Worm (Caenorhabditis elegans) whole organism, L4/young adult: ENCODE results near the gene lis-1.

Experiments
- W03F9.2 ChIP-seq: fragments of 150-350 bp; optimal IDR thresholded peaks from 2 replicates; lab custom pipeline; 2014; ENCODE audit warnings: missing biosample characterization, missing genetic modification characterization
- dao-5 ChIP-seq: sonication (generic microtip); optimal IDR thresholded peaks from 2 replicates; lab custom pipeline; 2016; ENCODE audit warnings: missing genotype, missing genetic modification characterization, moderate library complexity, missing compliant biosample characterization
- him-1 ChIP-seq: sonication (generic microtip); optimal IDR thresholded peaks from 2 replicates; lab custom pipeline; 2016; ENCODE audit warnings: missing genotype, missing genetic modification reagents, missing genetic modification characterization, missing compliant biosample characterization

Gene lis-1

DNA sequence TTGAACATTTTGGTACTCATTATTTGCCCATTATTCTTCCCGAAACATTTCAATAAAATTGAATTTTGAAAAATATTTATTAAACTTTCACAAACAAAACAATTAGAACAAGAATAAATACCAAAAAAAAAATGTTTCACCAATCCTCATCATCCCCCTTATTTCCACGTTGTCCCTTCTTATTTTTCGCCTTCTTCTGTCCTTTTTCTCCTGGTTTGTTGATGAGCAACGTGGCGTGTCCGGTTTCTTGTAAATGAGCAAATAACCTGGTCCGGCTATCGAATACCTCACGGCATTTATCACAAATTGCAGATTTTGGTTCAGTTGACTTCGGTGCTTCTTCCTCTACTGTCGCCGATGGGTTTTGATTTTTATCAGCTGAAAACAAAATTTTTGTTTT lies 14.3 kb upstream of the lis-1 start:
- TF ChIP-seq W03F9.2 (tag; lab: Kevin White, UChicago), result no peak
- no peak for TF ChIP-seq dao-5 (tag; lab: Kevin White, UChicago)
- TF ChIP-seq him-1 (tag; lab: Kevin White, UChicago), result no peak

DNA sequence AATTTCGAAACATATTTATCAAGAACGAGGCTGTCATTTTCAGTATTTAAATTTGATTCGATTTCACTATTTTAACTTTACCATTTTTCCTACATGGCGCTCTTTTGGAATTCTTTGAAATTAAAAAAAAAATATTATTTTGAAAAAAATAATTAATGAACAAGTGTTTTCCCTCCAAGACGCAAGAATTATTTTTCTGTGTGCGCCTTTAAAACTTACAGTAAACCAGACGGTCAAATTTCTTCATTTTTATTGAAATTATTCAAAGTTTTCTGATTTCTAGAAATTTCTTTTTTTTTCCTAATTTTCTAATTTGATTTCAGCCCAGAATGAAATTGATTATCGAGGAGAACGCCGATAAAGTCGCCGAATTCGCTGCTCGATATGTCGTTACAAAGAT lies 12.6 kb upstream of the lis-1 start, which contains the start of gene T03F6.3:
TSS of gene T03F6.3 (plus strand) at position 318 of the 400 bp plus-strand sequence.
- no peak for TF ChIP-seq W03F9.2 (tag; lab: Kevin White, UChicago)
- TF ChIP-seq him-1 (tag; lab: Kevin White, UChicago), result no peak
- TF ChIP-seq dao-5 (tag; lab: Kevin White, UChicago), result no peak

DNA sequence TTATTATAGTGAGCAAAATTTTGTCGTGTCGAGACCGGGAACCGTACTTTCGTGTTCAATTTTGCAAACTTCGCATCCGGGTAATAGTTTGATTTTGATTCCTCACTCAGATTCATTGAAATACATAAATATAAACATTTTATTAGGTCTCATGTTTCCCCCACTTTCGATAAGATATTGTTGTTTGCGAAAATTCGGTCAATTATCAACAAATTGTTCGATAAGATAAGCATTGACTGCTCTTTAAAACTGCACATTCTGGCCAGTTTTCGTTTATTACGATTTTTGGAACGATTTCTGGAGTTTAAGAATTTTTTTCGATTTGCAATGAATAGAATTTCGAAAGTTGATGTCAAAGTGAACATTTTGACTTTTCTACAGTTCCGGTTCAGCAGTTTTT lies 12.1 kb upstream of the lis-1 start:
- TF ChIP-seq W03F9.2 (tag; lab: Kevin White, UChicago) (no peak), dao-5 (tag; lab: Kevin White, UChicago) (no peak), him-1 (tag; lab: Kevin White, UChicago) (no peak)

DNA sequence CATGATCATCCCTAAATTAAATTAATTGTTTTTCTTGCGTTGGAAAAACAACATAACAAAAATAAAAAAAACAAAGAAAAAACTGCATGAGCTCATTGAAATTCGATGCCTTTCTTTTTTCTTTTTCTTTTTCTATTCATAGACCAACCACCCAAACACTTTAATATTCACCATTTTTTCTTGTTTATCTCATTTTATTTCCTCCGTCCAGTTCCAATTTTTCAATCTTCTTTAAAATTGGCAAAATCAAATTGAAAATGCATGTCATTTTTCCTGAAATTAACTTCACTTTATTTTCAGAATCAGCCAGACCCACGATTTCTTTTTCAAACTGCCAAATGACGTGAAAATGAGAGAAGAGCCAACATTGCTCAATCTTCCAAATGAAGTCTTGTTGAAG lies 9.3 kb upstream of the lis-1 start, which contains the start of gene T03F6.4:
TSS of gene T03F6.4 (plus strand) at position 301 of the 400 bp plus-strand sequence.
- TF ChIP-seq him-1 (tag; lab: Kevin White, UChicago) (no peak), W03F9.2 (tag; lab: Kevin White, UChicago) (no peak), dao-5 (tag; lab: Kevin White, UChicago) (no peak)

DNA sequence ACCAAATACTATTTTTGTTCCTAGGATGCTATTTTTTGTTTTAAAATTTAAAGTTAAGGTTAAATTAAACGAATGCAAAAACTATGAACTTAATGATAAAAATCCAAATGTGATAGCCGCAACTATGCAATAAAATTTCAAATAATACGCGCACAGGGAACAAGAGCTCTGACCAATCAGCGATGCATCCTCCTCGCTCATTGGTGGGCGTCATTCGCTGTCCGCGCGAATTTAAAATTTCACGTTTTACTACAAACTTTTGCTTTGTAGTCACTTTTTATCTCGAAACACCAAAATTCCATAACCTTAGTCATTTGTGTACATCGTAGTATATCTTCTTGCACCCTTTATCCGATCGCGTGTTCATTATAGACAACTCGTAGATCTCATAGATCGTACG lies 6.6 kb upstream of the lis-1 start:
- TF ChIP-seq him-1 (tag; lab: Kevin White, UChicago) (no peak), W03F9.2 (tag; lab: Kevin White, UChicago) (no peak), dao-5 (tag; lab: Kevin White, UChicago) (no peak)

DNA sequence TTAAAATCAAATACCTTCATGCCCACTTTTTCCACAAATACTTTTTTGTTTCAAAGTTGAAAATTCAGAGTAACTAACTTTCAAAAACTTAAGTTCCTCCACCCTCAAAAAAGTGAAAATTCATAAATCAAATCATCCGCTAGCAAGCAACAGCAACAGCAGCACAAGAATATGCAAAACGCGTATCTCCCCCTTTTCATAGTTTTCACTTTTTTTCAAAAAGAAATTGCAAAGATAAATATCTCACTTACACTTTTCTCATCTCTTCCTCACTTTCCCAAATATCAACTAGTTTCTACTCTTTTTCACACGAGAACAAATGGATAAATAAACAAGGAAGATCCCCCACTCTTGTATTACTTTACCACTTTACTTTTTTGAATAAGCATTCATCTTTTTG lies 5.2 kb upstream of the lis-1 start:
- TF ChIP-seq W03F9.2 (tag; lab: Kevin White, UChicago), result no peak
- no peak for TF ChIP-seq him-1 (tag; lab: Kevin White, UChicago)
- TF ChIP-seq dao-5 (tag; lab: Kevin White, UChicago), result no peak

DNA sequence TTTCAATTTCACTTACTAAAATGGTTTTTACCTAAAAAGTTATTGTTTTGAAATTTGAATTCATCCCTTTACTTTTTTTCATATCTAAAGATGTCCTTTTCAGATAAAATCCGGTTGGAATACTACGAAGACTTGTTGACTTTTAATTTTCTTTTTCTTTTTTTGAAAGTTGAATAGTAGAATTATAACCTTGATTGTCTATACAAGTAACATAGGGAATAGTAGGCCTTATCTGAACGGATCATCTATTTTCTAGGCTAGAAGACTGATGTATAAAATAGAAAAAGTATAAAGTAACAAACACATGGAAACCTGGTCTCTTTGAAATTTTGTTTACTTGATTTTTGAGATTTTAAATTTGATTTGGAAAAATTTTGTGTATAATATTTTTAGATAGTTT lies 4.4 kb upstream of the lis-1 start:
- TF ChIP-seq dao-5 (tag; lab: Kevin White, UChicago), result no peak
- TF ChIP-seq him-1 (tag; lab: Kevin White, UChicago), result no peak
- no peak for TF ChIP-seq W03F9.2 (tag; lab: Kevin White, UChicago)

DNA sequence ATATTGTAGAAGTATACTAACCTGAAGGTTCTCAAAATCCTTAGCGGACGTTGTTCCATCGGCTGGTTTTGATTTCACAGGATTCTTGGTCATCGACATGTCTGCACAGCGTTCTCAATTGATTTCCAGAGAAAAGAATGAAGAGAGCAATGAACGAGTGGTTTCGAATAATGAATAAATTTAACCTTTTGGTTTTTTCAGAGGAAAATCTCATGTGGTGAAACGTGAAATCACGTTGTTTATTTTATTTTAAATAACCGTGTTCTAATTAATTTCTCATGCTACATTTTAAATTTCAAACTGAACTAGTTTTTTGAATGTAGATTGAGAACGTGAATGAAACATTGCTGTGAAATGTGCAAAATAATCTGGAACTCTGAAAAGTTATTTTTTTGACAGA lies 3.7 kb upstream of the lis-1 start, which contains the start of gene T03F6.6:
TSS of gene T03F6.6 (minus strand) at position 101 of the 400 bp plus-strand sequence.
- TF ChIP-seq him-1 (tag; lab: Kevin White, UChicago) (no peak), W03F9.2 (tag; lab: Kevin White, UChicago) (no peak), dao-5 (tag; lab: Kevin White, UChicago) (no peak)

DNA sequence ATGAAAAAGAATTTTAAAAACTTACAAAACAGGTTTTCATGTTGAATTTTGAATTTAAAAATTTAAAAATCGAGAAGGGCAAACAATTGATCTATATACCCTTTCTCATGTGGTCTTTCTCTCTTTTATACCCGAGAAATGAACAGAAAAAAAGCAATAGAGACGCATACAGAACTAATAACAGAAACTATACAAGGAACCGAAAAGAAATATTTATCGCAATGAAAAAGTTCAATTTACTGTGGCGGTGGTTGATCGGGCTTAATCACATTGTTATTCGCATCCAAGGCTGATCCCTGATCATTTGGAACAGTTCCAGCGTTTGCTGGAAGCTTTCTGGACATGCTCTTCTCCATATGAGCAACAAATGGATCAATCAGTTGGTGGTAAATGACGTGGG lies 1.7 kb upstream of the lis-1 start, which contains the start of gene T03F6.10:
TSS of gene T03F6.10 (minus strand) at position 101 of the 400 bp plus-strand sequence.
- TF ChIP-seq dao-5 (tag; lab: Kevin White, UChicago), result no peak
- no peak for TF ChIP-seq him-1 (tag; lab: Kevin White, UChicago)
- TF ChIP-seq W03F9.2 (tag; lab: Kevin White, UChicago), result no peak

DNA sequence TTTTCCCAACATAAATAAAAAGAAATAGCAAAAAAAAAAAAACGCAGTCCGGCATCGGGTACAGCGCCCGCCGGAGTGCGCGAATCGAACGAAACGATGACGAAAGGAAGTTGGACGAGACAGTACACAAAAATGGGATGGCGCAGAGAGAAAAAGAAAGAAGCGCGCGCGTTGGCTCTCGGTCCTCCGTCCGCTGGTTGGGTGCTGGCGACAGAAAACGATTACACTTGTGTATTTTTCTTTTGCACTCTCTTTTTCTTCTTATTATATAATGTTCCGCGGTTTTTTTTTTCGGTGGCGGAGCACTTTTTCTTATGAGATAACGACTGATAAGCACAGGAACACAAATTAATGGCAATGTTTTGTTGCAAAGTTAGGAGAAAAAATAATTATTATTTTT lies 739 bp upstream of the lis-1 start:
- TF ChIP-seq W03F9.2 (tag; lab: Kevin White, UChicago) (peak; percentile 20), him-1 (tag; lab: Kevin White, UChicago) (no peak)

DNA sequence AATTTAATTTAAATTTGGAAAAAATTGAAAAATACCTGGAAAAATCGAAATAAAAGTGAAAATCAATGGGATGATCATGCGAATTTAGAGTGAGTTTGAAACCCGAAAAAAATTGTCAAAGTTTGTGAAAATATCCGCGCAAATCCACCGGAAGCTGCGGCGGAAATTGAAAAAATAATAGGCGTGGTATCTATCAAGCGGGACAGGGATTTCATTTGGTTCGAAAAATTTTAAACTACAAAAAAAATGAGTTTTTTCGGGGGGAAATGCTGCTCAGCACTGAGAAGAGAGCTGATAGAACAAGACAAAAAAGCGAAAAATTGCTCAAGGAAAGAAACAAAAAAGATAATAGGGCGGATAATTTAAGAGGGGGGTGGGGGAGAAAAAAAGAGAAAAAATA lies 5.5 kb downstream of the lis-1 start, which contains the start of gene T03F6.9:
TSS of gene T03F6.9 (minus strand) at position 101 of the 400 bp plus-strand sequence.
- TF ChIP-seq W03F9.2 (tag; lab: Kevin White, UChicago) (no peak), him-1 (tag; lab: Kevin White, UChicago) (no peak), dao-5 (tag; lab: Kevin White, UChicago) (no peak)

DNA sequence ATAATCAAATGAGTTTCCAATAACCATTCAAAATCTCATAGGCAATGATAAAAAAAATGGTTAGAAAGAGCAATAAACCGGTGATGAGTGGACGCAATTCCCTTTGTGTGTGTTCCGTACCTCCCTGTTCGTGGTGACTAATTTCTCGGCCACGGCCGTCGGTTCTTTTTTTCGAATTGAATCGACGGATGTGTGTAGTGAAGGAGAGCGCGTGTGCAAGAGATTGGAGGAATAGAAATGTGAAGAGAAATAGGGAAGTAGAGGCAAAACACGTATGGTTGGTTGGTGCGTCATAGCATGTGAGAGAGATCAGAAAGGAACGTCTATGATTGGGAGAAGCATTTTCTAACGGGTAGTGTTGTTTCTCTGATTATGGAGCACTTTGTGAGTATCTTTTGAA lies 16.7 kb downstream of the lis-1 start:
- TF ChIP-seq him-1 (tag; lab: Kevin White, UChicago), result no peak
- TF ChIP-seq W03F9.2 (tag; lab: Kevin White, UChicago), result peak; percentile 28

DNA sequence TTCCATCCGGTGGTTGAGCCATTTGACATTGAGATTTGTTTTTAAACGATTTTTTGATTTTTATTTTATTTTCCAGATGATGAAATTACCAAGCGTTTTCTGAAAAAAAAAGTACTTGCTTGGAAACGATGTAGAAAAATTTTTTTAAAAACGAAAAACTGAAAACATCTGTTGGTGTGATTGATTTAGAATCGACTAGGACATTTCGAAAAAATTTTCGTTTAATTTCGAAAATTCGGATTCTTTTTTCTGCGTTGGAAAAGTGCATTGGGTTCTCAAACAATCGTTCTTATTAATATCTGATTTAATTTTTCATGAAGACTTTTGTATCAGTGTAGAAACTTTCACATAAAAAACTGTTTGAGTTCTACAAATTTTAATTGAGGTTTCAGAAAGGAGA lies 17.3 kb downstream of the lis-1 start, which contains the start of gene F53A2.9:
TSS of gene F53A2.9 (minus strand) at position 101 of the 400 bp plus-strand sequence.
- TF ChIP-seq dao-5 (tag; lab: Kevin White, UChicago) (no peak), W03F9.2 (tag; lab: Kevin White, UChicago) (no peak), him-1 (tag; lab: Kevin White, UChicago) (no peak)

DNA sequence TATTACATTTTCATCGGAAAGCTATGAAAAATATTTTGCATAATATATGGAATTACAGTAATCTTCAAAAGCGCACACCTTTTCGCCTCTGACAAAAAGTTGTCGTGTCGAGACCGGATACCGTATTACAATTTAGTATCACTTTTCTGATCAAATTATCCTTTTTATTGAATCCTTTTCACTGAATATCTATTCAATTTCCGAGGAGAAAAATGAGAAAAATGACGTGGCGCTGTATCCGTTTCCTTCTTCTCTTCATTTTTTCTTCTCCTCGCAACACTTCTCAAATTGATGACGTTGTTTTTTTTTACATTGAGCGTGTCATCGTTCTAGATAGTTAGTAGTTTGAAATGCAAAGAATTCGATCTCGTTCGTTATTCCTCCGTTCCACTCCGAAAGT lies 25.5 kb downstream of the lis-1 start:
- TF ChIP-seq dao-5 (tag; lab: Kevin White, UChicago) (no peak), him-1 (tag; lab: Kevin White, UChicago) (no peak)
